Worm (Caenorhabditis elegans): Measurements from ENCODE around the gene str-9.

- no peak for TF ChIP-seq nhr-76 (tag; optimal IDR thresholded peaks at IDR 0.05)
- TF ChIP-seq efl-3 (GFP tag; optimal IDR thresholded peaks at IDR 0.05): no peak
- no peak for TF ChIP-seq ztf-4 (tag; optimal IDR thresholded peaks at IDR 0.05)
- TF ChIP-seq aly-2 (tag; optimal IDR thresholded peaks at IDR 0.05): no peak
- TF ChIP-seq sox-4 (tag; optimal IDR thresholded peaks at IDR 0.05): no peak
- no peak for TF ChIP-seq fkh-10 (GFP tag; optimal IDR thresholded peaks at IDR 0.05)
- no peak for TF ChIP-seq mef-2 (tag; optimal IDR thresholded peaks at IDR 0.05)
- TF ChIP-seq nhr-12 (tag; optimal IDR thresholded peaks at IDR 0.05): no peak
- TF ChIP-seq skn-1 (tag; optimal IDR thresholded peaks at IDR 0.05): no peak
- TF ChIP-seq tbx-2 (tag; optimal IDR thresholded peaks at IDR 0.05): no peak
These were observed 42.9 kb upstream of the str-9 start for ce11 chrV:15715636-15716035.

Data from whole organism, L1 larva.